Fruit fly (Drosophila melanogaster) whole organism, prepupa: ENCODE measurements around the gene fy.

Experiments
- CG10631 ChIP-seq: fragments of 200-800 bp; sonication (Bioruptor generic); optimal IDR thresholded peaks from 2 replicates; lab custom pipeline; 2016; ENCODE audit warnings: missing biosample characterization, missing genetic modification characterization
- CG11762 ChIP-seq: fragments of 200-800 bp; sonication (Bioruptor generic); optimal IDR thresholded peaks from 3 replicates; lab custom pipeline; 2016; ENCODE audit warnings: missing biosample characterization, missing genetic modification characterization; ENCODE audit not compliant: insufficient read depth
- CG11902 ChIP-seq: fragments of 200-800 bp; sonication (Bioruptor generic); optimal IDR thresholded peaks from 3 replicates; lab custom pipeline; 2016; ENCODE audit warnings: missing biosample characterization, missing genetic modification characterization
- CG31627 ChIP-seq: fragments of 200-800 bp; sonication (Bioruptor generic); optimal IDR thresholded peaks from 3 replicates; lab custom pipeline; 2016; ENCODE audit warnings: missing biosample characterization, missing genetic modification characterization
- CG34406 ChIP-seq: fragments of 200-800 bp; sonication (Bioruptor generic); optimal IDR thresholded peaks from 3 replicates; lab custom pipeline; 2016; ENCODE audit warnings: missing biosample characterization, missing genetic modification characterization
- CG3919 ChIP-seq: fragments of 200-800 bp; sonication (Bioruptor generic); optimal IDR thresholded peaks from 3 replicates; lab custom pipeline; 2016; ENCODE audit warnings: missing biosample characterization, missing genetic modification characterization
- CG4318 ChIP-seq: fragments of 200-800 bp; sonication (Bioruptor generic); optimal IDR thresholded peaks from 3 replicates; lab custom pipeline; 2017; ENCODE audit warnings: missing biosample characterization, mild to moderate bottlenecking, missing genetic modification characterization
- CG6163 ChIP-seq: fragments of 200-800 bp; sonication (Bioruptor generic); IDR thresholded peaks from 3 replicates; pipeline ENCODE4 v1.3.6; 2022; ENCODE audit warnings: missing biosample characterization, missing genetic modification characterization
- CG6792 ChIP-seq: fragments of 200-800 bp; sonication (Bioruptor generic); optimal IDR thresholded peaks from 3 replicates; lab custom pipeline; 2016; ENCODE audit warnings: missing biosample characterization, missing genetic modification characterization
- CG6808 ChIP-seq: fragments of 200-800 bp; sonication (Bioruptor generic); optimal IDR thresholded peaks from 3 replicates; lab custom pipeline; 2017; ENCODE audit warnings: missing biosample characterization, missing genetic modification characterization, mild to moderate bottlenecking, moderate library complexity, missing genetic modification reagents
- CG6854 ChIP-seq: fragments of 200-800 bp; sonication (Bioruptor generic); optimal IDR thresholded peaks from 2 replicates; lab custom pipeline; 2017; ENCODE audit warnings: missing biosample characterization, mild to moderate bottlenecking, missing genetic modification characterization
- CG7368 ChIP-seq: fragments of 200-800 bp; sonication (Bioruptor generic); optimal IDR thresholded peaks from 3 replicates; lab custom pipeline; 2016; ENCODE audit warnings: missing biosample characterization, missing genetic modification characterization
- CG8119 ChIP-seq: fragments of 200-800 bp; sonication (Bioruptor generic); IDR thresholded peaks from 3 replicates; pipeline ENCODE4 v1.3.6; 2022; ENCODE audit warnings: missing biosample characterization, missing genetic modification characterization
- CG8632 ChIP-seq: fragments of 200-800 bp; sonication (Bioruptor generic); optimal IDR thresholded peaks from 3 replicates; lab custom pipeline; 2016; ENCODE audit warnings: missing biosample characterization, missing genetic modification characterization
- Eip78C ChIP-seq: fragments of 200-800 bp; sonication (Bioruptor generic); peaks from one replicate; lab custom pipeline; 2016; ENCODE audit warnings: missing biosample characterization, missing genetic modification characterization
- Eip93F ChIP-seq: fragments of 200-800 bp; sonication (Bioruptor generic); optimal IDR thresholded peaks from 2 replicates; lab custom pipeline; 2016; ENCODE audit warnings: missing biosample characterization, mild to moderate bottlenecking, missing genetic modification characterization
- Gug ChIP-seq: fragments of 200-800 bp; sonication (Bioruptor generic); IDR thresholded peaks from 2 replicates; pipeline ENCODE4 v1.3.6; 2022; ENCODE audit warnings: missing biosample characterization, missing genetic modification characterization
- Hr39 ChIP-seq: fragments of 200-800 bp; sonication (Bioruptor generic); optimal IDR thresholded peaks from 2 replicates; lab custom pipeline; 2016; ENCODE audit warnings: missing biosample characterization, missing genetic modification characterization
- Hr4 ChIP-seq: fragments of 200-800 bp; sonication (Bioruptor generic); optimal IDR thresholded peaks from 3 replicates; lab custom pipeline; 2016; ENCODE audit warnings: missing biosample characterization, missing genetic modification characterization
- Sox102F ChIP-seq: fragments of 200-800 bp; sonication (Bioruptor generic); optimal IDR thresholded peaks from 2 replicates; lab custom pipeline; 2016; ENCODE audit warnings: missing biosample characterization, mild to moderate bottlenecking, missing genetic modification characterization
- Sox15 ChIP-seq: fragments of 200-800 bp; sonication (Bioruptor generic); optimal IDR thresholded peaks from 3 replicates; lab custom pipeline; 2016; ENCODE audit warnings: missing biosample characterization, missing genetic modification characterization
- achi ChIP-seq: fragments of 200-800 bp; sonication (Bioruptor generic); optimal IDR thresholded peaks from 3 replicates; lab custom pipeline; 2016; ENCODE audit warnings: missing biosample characterization, missing genetic modification characterization
- cyc ChIP-seq: fragments of 200-800 bp; sonication (Bioruptor generic); optimal IDR thresholded peaks from 3 replicates; lab custom pipeline; 2016; ENCODE audit warnings: missing biosample characterization, missing genetic modification characterization
- dsx ChIP-seq: fragments of 200-800 bp; optimal IDR thresholded peaks from 3 replicates; lab custom pipeline; 2019; ENCODE audit warnings: missing biosample characterization, mild to moderate bottlenecking, missing genetic modification characterization, moderate library complexity; ENCODE audit not compliant: poor library complexity, severe bottlenecking
- eg ChIP-seq: fragments of 200-800 bp; sonication (Bioruptor generic); IDR thresholded peaks from 3 replicates; pipeline ENCODE4 v1.3.6; 2022; ENCODE audit warnings: missing biosample characterization, missing genetic modification characterization
- esn ChIP-seq: fragments of 200-800 bp; sonication (Bioruptor generic); optimal IDR thresholded peaks from 2 replicates; lab custom pipeline; 2016; ENCODE audit warnings: missing biosample characterization, mild to moderate bottlenecking, missing genetic modification characterization, moderate library complexity
- fd59A ChIP-seq: fragments of 200-800 bp; sonication (Bioruptor generic); optimal IDR thresholded peaks from 2 replicates; lab custom pipeline; 2017; ENCODE audit warnings: missing biosample characterization, mild to moderate bottlenecking, missing genetic modification characterization, missing genetic modification reagents
- fd85E ChIP-seq: fragments of 200-800 bp; sonication (Bioruptor generic); optimal IDR thresholded peaks from 3 replicates; lab custom pipeline; 2016; ENCODE audit warnings: missing biosample characterization, missing genetic modification characterization
- fkh ChIP-seq: fragments of 200-800 bp; sonication (Bioruptor generic); optimal IDR thresholded peaks from 3 replicates; lab custom pipeline; 2017; ENCODE audit warnings: missing biosample characterization, mild to moderate bottlenecking, missing genetic modification characterization, moderate library complexity
- lz ChIP-seq: fragments of 200-800 bp; sonication (Bioruptor generic); optimal IDR thresholded peaks from 3 replicates; lab custom pipeline; 2016; ENCODE audit warnings: missing biosample characterization, missing genetic modification characterization
- net ChIP-seq: fragments of 200-800 bp; sonication (Bioruptor generic); optimal IDR thresholded peaks from 3 replicates; lab custom pipeline; 2016; ENCODE audit warnings: missing biosample characterization, missing genetic modification characterization
- salr ChIP-seq, 2 experiments: fragments of 200-800 bp; sonication (Bioruptor generic); optimal IDR thresholded peaks; 3 replicates each; lab custom pipeline; 2016 to 2018; ENCODE audit warnings: missing biosample characterization in 2 of 2, missing genetic modification characterization in 2 of 2, mild to moderate bottlenecking in 1 of 2
- spab ChIP-seq: fragments of 200-800 bp; sonication (Bioruptor generic); optimal IDR thresholded peaks from 2 replicates; lab custom pipeline; 2017; ENCODE audit warnings: missing biosample characterization, mild to moderate bottlenecking, missing genetic modification characterization, missing genetic modification reagents
- ss ChIP-seq, 2 experiments: fragments of 200-800 bp; sonication (Bioruptor generic); optimal IDR thresholded peaks; 2 replicates in 1 of 2; 3 replicates in 1 of 2; lab custom pipeline; 2017 to 2018; ENCODE audit warnings: mild to moderate bottlenecking in 2 of 2, missing biosample characterization in 2 of 2, missing genetic modification characterization in 2 of 2, moderate library complexity in 1 of 2
- svp ChIP-seq: fragments of 200-800 bp; sonication (Bioruptor generic); peaks from one replicate; lab custom pipeline; 2016; ENCODE audit warnings: missing biosample characterization, missing genetic modification characterization
- vri ChIP-seq: fragments of 200-800 bp; sonication (Bioruptor generic); optimal IDR thresholded peaks from 3 replicates; lab custom pipeline; 2016; ENCODE audit warnings: missing biosample characterization, mild to moderate bottlenecking, missing genetic modification characterization

Gene fy

DNA sequence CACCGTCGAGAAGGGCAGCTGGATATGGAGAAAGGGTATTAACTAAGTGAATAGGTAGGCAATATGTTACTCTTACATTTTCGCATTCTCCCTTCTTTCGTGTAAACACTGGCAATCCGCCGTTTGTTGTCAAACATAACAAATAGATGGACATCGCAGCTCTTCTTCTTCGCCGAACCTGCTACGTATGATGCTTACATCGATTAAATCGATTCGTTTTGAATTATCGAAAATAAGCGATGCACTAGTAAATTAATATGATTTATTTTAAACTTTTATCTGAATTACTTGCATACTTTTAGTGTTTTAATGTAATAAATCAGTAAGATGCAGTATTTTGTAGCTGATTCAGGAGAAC lies at the start of gene fy:
Gene fy (minus strand): TSS at position 353 of the 358 bp plus-strand sequence.
- TF ChIP-seq Sox102F (GFP tag; lab: Kevin White, UChicago) (no peak), lz (GFP tag; lab: Kevin White, UChicago) (no peak), salr (GFP tag; optimal IDR thresholded peaks at IDR 0.05; lab: Kevin White, UChicago) (no peak), vri (GFP tag; lab: Kevin White, UChicago) (no peak), CG6792 (GFP tag; lab: Kevin White, UChicago) (no peak), ss (GFP tag; optimal IDR thresholded peaks at IDR 0.05; lab: Kevin White, UChicago) (no peak), fd85E (GFP tag; lab: Kevin White, UChicago) (no peak), CG31627 (GFP tag; lab: Kevin White, UChicago) (no peak), svp (GFP tag; lab: Kevin White, UChicago) (no peak), CG11902 (GFP tag; lab: Kevin White, UChicago) (no peak), Eip93F (GFP tag; lab: Kevin White, UChicago) (no peak), dsx (GFP tag; lab: Kevin White, UChicago) (no peak), esn (GFP tag; lab: Kevin White, UChicago) (no peak), CG10631 (GFP tag; lab: Kevin White, UChicago) (no peak), CG6808 (GFP tag; lab: Kevin White, UChicago) (no peak), spab (GFP tag; lab: Kevin White, UChicago) (no peak), fkh (GFP tag; lab: Kevin White, UChicago) (no peak)
- TF ChIP-seq, all 60 proteins: peak for 0

DNA sequence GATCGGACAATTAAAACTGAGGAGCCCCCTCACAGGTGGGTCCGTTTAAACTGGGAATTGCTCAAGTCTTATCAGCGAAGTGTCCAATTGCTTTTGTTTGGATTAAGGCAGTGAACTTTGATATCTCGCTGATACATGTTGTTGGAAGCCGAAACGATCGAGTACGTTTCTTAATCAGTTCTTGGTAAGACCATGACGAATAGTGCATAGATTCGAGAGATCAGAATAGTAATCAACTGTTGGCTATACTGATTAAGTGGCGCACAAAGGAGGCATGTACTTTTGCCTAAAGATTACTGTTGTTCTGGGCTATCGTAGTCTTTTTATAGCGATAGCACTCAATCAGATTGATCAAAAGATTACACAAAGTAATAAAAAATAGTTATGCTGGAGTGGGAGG lies 48.4 kb upstream of the fy start:
- TF ChIP-seq Eip93F (GFP tag; lab: Kevin White, UChicago) (peak; percentile 52), cyc (GFP tag; lab: Kevin White, UChicago) (no peak), esn (GFP tag; lab: Kevin White, UChicago) (no peak), CG11762 (no peak), CG3919 (GFP tag; lab: Kevin White, UChicago) (no peak), Sox15 (GFP tag; lab: Kevin White, UChicago) (no peak), CG8632 (GFP tag; lab: Kevin White, UChicago) (no peak)

DNA sequence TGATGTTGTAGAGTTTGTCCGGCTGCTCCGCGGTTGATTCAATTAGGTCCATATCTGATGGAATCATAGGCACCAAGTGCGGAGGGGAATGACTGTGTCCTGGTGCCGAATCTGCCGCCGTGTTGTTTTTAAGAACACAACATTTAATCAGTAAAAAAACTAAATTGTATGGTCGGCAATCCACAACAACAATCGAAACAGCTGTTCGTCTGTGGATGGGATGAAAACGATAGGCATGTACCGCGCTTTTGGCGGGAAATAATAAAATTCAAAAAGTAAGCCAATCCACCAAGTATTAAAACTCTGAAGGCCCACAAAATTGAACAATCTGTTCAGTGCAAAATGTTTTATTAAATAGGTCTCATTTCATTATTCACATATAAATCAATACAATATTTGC lies 46.3 kb upstream of the fy start, which contains the start of gene Aasdh:
Gene Aasdh (minus strand): TSS at position 219 of the 400 bp plus-strand sequence.
- TF ChIP-seq CG6854 (GFP tag; lab: Kevin White, UChicago): no peak
- no peak for TF ChIP-seq Sox15 (GFP tag; lab: Kevin White, UChicago)
- no peak for TF ChIP-seq CG7368 (GFP tag; lab: Kevin White, UChicago)
- no peak for TF ChIP-seq Gug (GFP tag; lab: Robert Waterston, UW)
- no peak for TF ChIP-seq CG34406 (GFP tag; lab: Kevin White, UChicago)
- no peak for TF ChIP-seq CG31627 (GFP tag; lab: Kevin White, UChicago)
- no peak for TF ChIP-seq Hr39
- no peak for TF ChIP-seq CG6808 (GFP tag; lab: Kevin White, UChicago)
- TF ChIP-seq CG4318 (GFP tag; lab: Kevin White, UChicago): no peak
- TF ChIP-seq achi (GFP tag; lab: Kevin White, UChicago): no peak
- no peak for TF ChIP-seq fd59A (GFP tag; lab: Kevin White, UChicago)
- TF ChIP-seq CG8119 (GFP tag; lab: Robert Waterston, UW): no peak
- TF ChIP-seq Hr4 (GFP tag; lab: Kevin White, UChicago): no peak
- TF ChIP-seq Eip93F (GFP tag; lab: Kevin White, UChicago): no peak

DNA sequence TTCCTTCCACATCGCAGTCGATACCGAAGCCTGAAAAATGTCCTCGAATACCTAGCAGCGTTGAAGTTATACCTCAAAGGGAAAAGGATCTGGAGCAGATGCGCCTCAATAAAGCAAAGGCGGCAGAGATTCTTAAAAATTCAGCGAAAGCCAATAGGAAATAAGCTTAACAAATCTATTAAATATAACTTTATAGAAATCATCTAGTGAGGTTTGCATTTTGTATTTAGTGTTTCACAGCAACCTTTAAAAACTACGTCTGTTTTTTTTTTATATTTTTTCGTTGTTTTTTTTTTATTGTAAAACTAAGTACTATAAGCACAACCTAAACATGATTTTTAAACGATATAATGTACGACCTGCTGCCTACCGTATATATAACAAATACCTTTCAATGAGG lies 39.1 kb upstream of the fy start, which contains the start of gene CG31897:
Gene CG31897 (plus strand): TSS at position 301 of the 400 bp plus-strand sequence.
- TF ChIP-seq Hr4 (GFP tag; lab: Kevin White, UChicago) (no peak), CG7368 (GFP tag; lab: Kevin White, UChicago) (no peak), CG31627 (GFP tag; lab: Kevin White, UChicago) (no peak), CG6854 (GFP tag; lab: Kevin White, UChicago) (no peak), CG8632 (GFP tag; lab: Kevin White, UChicago) (no peak), eg (GFP tag; lab: Robert Waterston, UW) (no peak), CG11902 (GFP tag; lab: Kevin White, UChicago) (no peak), net (GFP tag; lab: Kevin White, UChicago) (no peak), CG6163 (no peak), Eip78C (GFP tag; lab: Kevin White, UChicago) (no peak)
